Worm (Caenorhabditis elegans) whole organism, midembryonic: ENCODE measurements around the gene str-178.

Source experiments
- T22C8.4 ChIP-seq: fragments of 200-800 bp; sonication (Bioruptor generic); IDR thresholded peaks from 2 replicates; pipeline ENCODE4 v1.3.6; 2022; ENCODE audit warnings: missing genetic modification characterization, missing compliant biosample characterization
- cog-1 ChIP-seq: sonication (generic microtip); optimal IDR thresholded peaks from 2 replicates; lab custom pipeline; 2016; ENCODE audit warnings: missing genetic modification characterization, missing compliant biosample characterization
- flt-1 ChIP-seq: fragments of 200-800 bp; sonication (Bioruptor generic); IDR thresholded peaks from 2 replicates; pipeline ENCODE4 v1.3.6; 2022; ENCODE audit warnings: missing genetic modification characterization, missing compliant biosample characterization
- klf-2 ChIP-seq: fragments of 200-800 bp; sonication (Bioruptor generic); conservative IDR thresholded peaks from 2 replicates; pipeline ENCODE4 v1.3.6; 2022; ENCODE audit warnings: missing genetic modification reagents, missing genetic modification characterization, missing compliant biosample characterization
- med-1 ChIP-seq: sonication (generic microtip); optimal IDR thresholded peaks from 2 replicates; lab custom pipeline; 2017; ENCODE audit warnings: missing genetic modification characterization, mild to moderate bottlenecking, missing compliant biosample characterization, antibody characterized with exemption, missing genetic modification reagents; ENCODE audit not compliant: insufficient read depth
- ref-1 ChIP-seq: fragments of 200-800 bp; sonication (Bioruptor generic); conservative IDR thresholded peaks from 2 replicates; pipeline ENCODE4 v1.3.6; 2022; ENCODE audit warnings: missing genetic modification reagents, missing genetic modification characterization, missing compliant biosample characterization
- tab-1 ChIP-seq: fragments of 200-800 bp; sonication (Bioruptor generic); IDR thresholded peaks from 2 replicates; pipeline ENCODE4 v1.3.6; 2022; ENCODE audit warnings: missing genetic modification characterization, missing compliant biosample characterization
- ztf-23 ChIP-seq: fragments of 200-800 bp; sonication (Bioruptor generic); IDR thresholded peaks from 2 replicates; pipeline ENCODE4 v1.3.6; 2022; ENCODE audit warnings: missing genetic modification reagents, missing genetic modification characterization, missing compliant biosample characterization
- ztf-29 ChIP-seq: fragments of 200-800 bp; sonication (Bioruptor generic); IDR thresholded peaks from 2 replicates; pipeline ENCODE4 v1.3.6; 2022; ENCODE audit warnings: missing genetic modification reagents, missing genetic modification characterization, missing compliant biosample characterization

The str-178 gene

DNA sequence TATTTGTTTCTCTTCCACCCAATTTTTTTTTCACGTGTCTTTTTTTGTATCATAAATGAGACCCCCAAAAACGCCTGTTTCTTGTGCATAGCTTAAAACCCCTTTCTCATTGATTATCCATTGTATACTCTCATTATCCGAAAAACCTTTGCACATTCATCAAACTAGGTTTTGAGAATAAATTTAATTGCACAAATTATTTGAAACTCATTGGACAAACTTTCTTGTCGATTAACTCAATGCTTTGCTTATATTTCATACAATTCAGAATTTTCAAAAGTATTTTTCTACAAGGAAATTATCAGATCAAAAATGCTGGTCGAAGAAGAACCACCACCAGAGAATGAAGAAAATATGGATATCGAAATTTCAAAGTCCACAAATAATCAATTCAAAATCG, 12.3 kb downstream of the str-178 start, which contains the start of gene R11D1.1:
R11D1.1 (plus strand) TSS at position 301 of the 400 bp plus-strand sequence.
- TF ChIP-seq ztf-23 (GFP tag; lab: Robert Waterston, UW) (no peak), tab-1 (GFP tag; lab: Robert Waterston, UW) (no peak), ref-1 (GFP tag; lab: Robert Waterston, UW) (no peak), T22C8.4 (GFP tag; lab: Robert Waterston, UW) (no peak), cog-1 (tag; lab: Kevin White, UChicago) (no peak), klf-2 (no peak), flt-1 (no peak), ztf-29 (GFP tag; lab: Robert Waterston, UW) (no peak)

DNA sequence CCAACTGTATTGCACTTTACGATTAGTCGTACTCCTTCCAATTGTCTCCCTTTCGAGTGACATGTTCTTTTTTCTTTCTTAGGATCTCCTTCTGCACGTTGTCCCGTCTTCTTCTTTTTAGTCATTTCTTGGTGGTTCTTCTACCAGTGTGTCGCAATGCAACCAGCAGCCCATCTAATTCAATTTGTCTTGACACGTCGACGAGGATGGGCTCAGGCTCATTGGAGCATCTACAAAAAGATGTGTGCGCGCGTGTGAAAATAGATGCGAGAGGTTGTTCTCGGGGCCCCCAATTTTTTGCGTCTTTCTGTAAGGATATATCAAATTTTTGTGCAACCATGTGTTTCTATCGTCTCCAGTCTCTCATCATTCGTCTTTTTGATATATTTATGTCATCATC, 14.7 kb downstream of the str-178 start:
- TF ChIP-seq klf-2 = no peak
- no peak for TF ChIP-seq med-1 (GFP tag; lab: Kevin White, UChicago)
- no peak for TF ChIP-seq ref-1 (GFP tag; lab: Robert Waterston, UW)
- no peak for TF ChIP-seq cog-1 (tag; lab: Kevin White, UChicago)
- TF ChIP-seq tab-1 (GFP tag; lab: Robert Waterston, UW) = no peak
- no peak for TF ChIP-seq ztf-29 (GFP tag; lab: Robert Waterston, UW)
- TF ChIP-seq flt-1 = no peak
- TF ChIP-seq T22C8.4 (GFP tag; lab: Robert Waterston, UW) = no peak
- no peak for TF ChIP-seq ztf-23 (GFP tag; lab: Robert Waterston, UW)

DNA sequence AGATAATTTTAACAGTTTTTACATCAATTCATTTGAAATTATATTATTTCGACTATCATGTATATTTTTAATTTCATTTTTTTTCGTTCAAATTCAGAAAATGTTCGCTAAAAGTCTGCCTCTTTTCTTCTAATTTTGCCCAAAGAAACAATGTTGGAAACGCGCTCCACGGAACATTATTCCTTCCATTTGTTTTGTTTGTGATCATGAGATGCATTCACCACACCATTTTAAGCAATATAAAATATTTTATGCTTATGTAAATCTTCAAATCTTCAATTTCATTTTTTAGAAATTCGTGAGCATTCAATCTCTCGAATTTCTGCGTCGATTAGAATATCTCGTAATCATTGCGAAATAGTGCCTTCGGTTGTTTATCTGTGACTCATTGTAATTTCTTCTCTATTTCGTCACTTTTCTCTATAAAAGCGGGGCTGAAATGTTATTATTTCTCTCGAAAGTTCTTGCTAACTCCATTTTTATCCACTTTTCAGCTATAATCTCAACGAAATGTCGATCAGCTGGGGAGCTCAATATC, 18.9 kb downstream of the str-178 start, which contains the start of gene istr-1:
istr-1 (plus strand) TSS at position 495 of the 538 bp plus-strand sequence.
- TF ChIP-seq cog-1 (tag; lab: Kevin White, UChicago) = no peak
- no peak for TF ChIP-seq tab-1 (GFP tag; lab: Robert Waterston, UW)
- no peak for TF ChIP-seq ref-1 (GFP tag; lab: Robert Waterston, UW)
- no peak for TF ChIP-seq T22C8.4 (GFP tag; lab: Robert Waterston, UW)
- no peak for TF ChIP-seq klf-2
- no peak for TF ChIP-seq ztf-29 (GFP tag; lab: Robert Waterston, UW)
- TF ChIP-seq flt-1 = no peak
- no peak for TF ChIP-seq ztf-23 (GFP tag; lab: Robert Waterston, UW)
- TF ChIP-seq med-1 (GFP tag; lab: Kevin White, UChicago) = no peak

ce11 chrV:12696790-12697189, 19.6 kb downstream of the str-178 start:
- TF ChIP-seq T22C8.4 (GFP tag; lab: Robert Waterston, UW) (no peak), ref-1 (GFP tag; lab: Robert Waterston, UW) (no peak), med-1 (GFP tag; lab: Kevin White, UChicago) (no peak), cog-1 (tag; lab: Kevin White, UChicago) (no peak), tab-1 (GFP tag; lab: Robert Waterston, UW) (no peak)

DNA sequence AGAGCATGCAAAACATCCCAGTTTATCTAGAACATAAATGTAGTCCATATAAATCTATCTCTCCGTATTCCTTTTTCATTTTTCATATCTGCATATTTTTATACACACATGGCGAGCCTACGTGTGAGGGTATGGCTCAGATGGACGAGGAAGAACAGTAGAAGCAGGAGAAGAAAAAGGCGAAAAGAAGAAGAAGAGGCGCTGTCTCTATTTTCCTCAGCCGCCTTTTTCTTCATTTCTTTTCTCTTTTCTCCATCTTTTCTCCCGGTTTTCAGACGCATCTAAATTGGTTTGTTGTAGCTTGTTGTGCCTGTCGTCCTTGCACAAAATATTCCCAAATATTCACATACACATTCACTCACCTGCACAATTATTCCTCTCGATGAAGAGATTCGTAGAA, 20.4 kb downstream of the str-178 start, which contains the start of gene K10C8.4:
K10C8.4 (plus strand) TSS at position 301 of the 400 bp plus-strand sequence.
- TF ChIP-seq flt-1 = no peak
- TF ChIP-seq ztf-29 (GFP tag; lab: Robert Waterston, UW) = no peak
- no peak for TF ChIP-seq ztf-23 (GFP tag; lab: Robert Waterston, UW)
- TF ChIP-seq med-1 (GFP tag; lab: Kevin White, UChicago) = no peak
- no peak for TF ChIP-seq cog-1 (tag; lab: Kevin White, UChicago)
- TF ChIP-seq ref-1 (GFP tag; lab: Robert Waterston, UW) = no peak
- no peak for TF ChIP-seq T22C8.4 (GFP tag; lab: Robert Waterston, UW)
- no peak for TF ChIP-seq klf-2
- TF ChIP-seq tab-1 (GFP tag; lab: Robert Waterston, UW) = no peak

ce11 chrV:12695155-12695554, 21.2 kb downstream of the str-178 start, which contains the start of gene parn-1:
TSS of gene parn-1 (minus strand) at chrV:12695255.
- TF ChIP-seq ztf-23 (GFP tag; lab: Robert Waterston, UW) (no peak), flt-1 (no peak), ref-1 (GFP tag; lab: Robert Waterston, UW) (no peak), cog-1 (tag; lab: Kevin White, UChicago) (no peak), med-1 (GFP tag; lab: Kevin White, UChicago) (no peak), tab-1 (GFP tag; lab: Robert Waterston, UW) (no peak)

ce11 chrV:12683205-12683604, 33.1 kb downstream of the str-178 start:
- no peak for TF ChIP-seq flt-1
- TF ChIP-seq med-1 (GFP tag; lab: Kevin White, UChicago) = no peak
- TF ChIP-seq klf-2 = no peak
- TF ChIP-seq cog-1 (tag; lab: Kevin White, UChicago) = no peak
- no peak for TF ChIP-seq ztf-23 (GFP tag; lab: Robert Waterston, UW)
- no peak for TF ChIP-seq ztf-29 (GFP tag; lab: Robert Waterston, UW)
- no peak for TF ChIP-seq T22C8.4 (GFP tag; lab: Robert Waterston, UW)
- TF ChIP-seq tab-1 (GFP tag; lab: Robert Waterston, UW) = no peak
- no peak for TF ChIP-seq ref-1 (GFP tag; lab: Robert Waterston, UW)

- TF ChIP-seq med-1 (GFP tag; lab: Kevin White, UChicago) (no peak), ztf-29 (GFP tag; lab: Robert Waterston, UW) (no peak)
Observed at ce11 chrV:12679807-12680206, 36.5 kb downstream of the str-178 start, which contains the start of gene frpr-15. TSS of gene frpr-15 (plus strand) at chrV:12680107.

DNA sequence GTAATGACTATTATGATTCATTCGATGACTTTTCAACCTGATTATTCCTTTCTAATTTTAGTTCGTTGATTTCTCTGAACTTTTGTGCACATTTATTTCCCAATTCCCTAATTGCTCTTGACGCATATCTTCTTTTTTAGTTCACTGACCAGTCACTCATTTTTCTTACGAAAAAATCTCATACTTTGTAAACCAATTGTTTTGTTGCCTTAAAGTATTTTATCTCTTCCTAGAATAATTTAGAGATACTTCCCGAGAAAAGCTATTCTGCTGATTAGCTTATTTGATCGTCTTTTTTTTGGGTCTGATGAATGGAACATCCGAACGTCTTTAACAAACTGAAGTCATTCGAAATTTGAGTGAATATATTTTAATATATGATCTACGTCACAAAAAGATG, 37.1 kb downstream of the str-178 start:
- TF ChIP-seq cog-1 (tag; lab: Kevin White, UChicago) (no peak), med-1 (GFP tag; lab: Kevin White, UChicago) (no peak), klf-2 (no peak), flt-1 (no peak), ref-1 (GFP tag; lab: Robert Waterston, UW) (no peak), ztf-23 (GFP tag; lab: Robert Waterston, UW) (no peak), ztf-29 (GFP tag; lab: Robert Waterston, UW) (no peak), tab-1 (GFP tag; lab: Robert Waterston, UW) (no peak), T22C8.4 (GFP tag; lab: Robert Waterston, UW) (no peak)
